Fruit fly (Drosophila melanogaster) Kc167 (cell line): ENCODE data around the gene P58IPK.
A peak's percentile ranks its signal among the peaks of the same experiment; 100 is the strongest.

Source experiments
- Myc ChIP-seq: fragments of >200 bp; optimal IDR thresholded peaks from 2 replicates; lab custom pipeline; 2017; ENCODE audit warnings: missing external identifiers
- Sin3A ChIP-seq: fragments of >200 bp; optimal IDR thresholded peaks from 2 replicates; lab custom pipeline; 2018; ENCODE audit warnings: missing external identifiers
- h ChIP-seq: fragments of >200 bp; optimal IDR thresholded peaks from 3 replicates; lab custom pipeline; 2018; ENCODE audit warnings: missing external identifiers
- insv ChIP-seq: fragments of >200 bp; optimal IDR thresholded peaks from 3 replicates; lab custom pipeline; 2018; ENCODE audit warnings: missing external identifiers
- psq ChIP-seq: fragments of >200 bp; optimal IDR thresholded peaks from 2 replicates; lab custom pipeline; 2017; ENCODE audit warnings: missing external identifiers
- ttk ChIP-seq: sonication (Bioruptor generic); optimal IDR thresholded peaks from 2 replicates; lab custom pipeline; 2017; ENCODE audit warnings: missing external identifiers

P58IPK gene

DNA sequence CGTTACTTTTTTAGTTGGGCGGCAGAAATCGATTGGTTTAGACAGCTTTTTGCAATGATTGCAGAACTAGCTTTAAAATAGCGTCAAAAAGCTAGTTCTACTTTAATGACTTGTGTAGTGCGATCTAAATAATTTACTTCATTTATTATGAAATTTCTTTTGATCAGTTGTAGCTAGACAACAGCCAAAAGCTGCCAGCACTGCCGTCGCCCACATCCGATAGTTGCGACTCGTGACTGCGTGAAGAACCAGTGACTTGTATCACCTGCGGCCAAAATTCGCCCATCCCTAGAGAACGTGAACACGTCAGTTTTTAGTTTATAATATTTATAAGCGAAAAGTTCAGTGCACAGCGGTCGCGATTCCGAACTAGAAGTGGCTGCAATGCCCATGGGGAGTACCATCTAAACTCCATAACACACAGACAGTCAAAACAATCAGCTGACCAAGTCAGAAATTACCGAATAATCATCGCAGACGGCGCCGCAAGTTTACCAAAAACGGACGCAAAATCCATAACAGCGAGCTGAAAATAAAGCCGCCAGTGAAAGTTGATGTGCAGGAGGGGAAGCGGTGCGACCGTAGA lies at the start of gene P58IPK:
Gene P58IPK (plus strand): TSS at position 280 of the 586 bp plus-strand sequence.
- no peak for TF ChIP-seq h (lab: Kevin White, UChicago)
- no peak for TF ChIP-seq Sin3A (lab: Kevin White, UChicago)
- no peak for TF ChIP-seq psq
- TF ChIP-seq insv (lab: Kevin White, UChicago) = no peak

DNA sequence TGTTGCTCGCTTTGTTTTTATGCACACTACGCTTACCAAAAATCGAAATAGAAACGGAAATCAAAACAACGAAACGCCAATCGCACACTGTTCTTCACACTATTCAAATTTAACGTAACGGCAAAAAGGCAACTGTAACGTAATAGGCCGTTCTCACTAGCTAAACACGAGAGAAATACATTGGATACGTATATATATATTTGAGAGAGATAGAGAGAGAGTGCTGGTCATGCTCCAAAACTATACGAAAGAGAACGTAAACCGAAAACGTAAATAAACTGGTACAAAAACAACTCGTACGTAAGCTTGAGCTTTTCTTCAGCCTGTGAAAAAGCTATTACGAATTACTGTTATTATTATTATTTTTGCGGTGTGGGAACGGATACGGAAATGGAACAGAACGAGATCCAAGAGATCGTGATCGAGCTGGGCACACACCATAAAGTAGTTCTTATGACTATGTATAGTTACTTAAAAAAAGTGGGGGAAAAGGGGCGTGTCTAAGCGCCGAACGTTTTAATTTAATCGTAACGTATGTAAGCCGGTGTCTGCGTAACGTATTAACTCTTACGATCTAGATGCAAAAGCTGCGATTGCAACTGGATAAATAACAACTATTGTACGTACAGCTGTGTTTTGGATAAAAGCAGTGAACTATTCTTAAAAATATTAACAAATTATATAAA lies 43.1 kb upstream of the P58IPK start:
- TF ChIP-seq h (lab: Kevin White, UChicago) (no peak), insv (lab: Kevin White, UChicago) (no peak), psq (no peak), Sin3A (lab: Kevin White, UChicago) (no peak), ttk (lab: Kevin White, UChicago) (no peak), Myc (lab: Kevin White, UChicago) (no peak)

- TF ChIP-seq psq (no peak), insv (lab: Kevin White, UChicago) (no peak), Sin3A (lab: Kevin White, UChicago) (no peak), h (lab: Kevin White, UChicago) (no peak), ttk (lab: Kevin White, UChicago) (no peak), Myc (lab: Kevin White, UChicago) (no peak)
These were observed 39.8 kb upstream of the P58IPK start for dm6 chr3R:9546808-9547381.

dm6 chr3R:9548769-9549168 lies 38.0 kb upstream of the P58IPK start:
- no peak for TF ChIP-seq ttk (lab: Kevin White, UChicago)
- no peak for TF ChIP-seq Myc (lab: Kevin White, UChicago)
- no peak for TF ChIP-seq insv (lab: Kevin White, UChicago)
- TF ChIP-seq Sin3A (lab: Kevin White, UChicago) = no peak
- no peak for TF ChIP-seq h (lab: Kevin White, UChicago)
- TF ChIP-seq psq = no peak

- TF ChIP-seq h (lab: Kevin White, UChicago) (no peak), Myc (lab: Kevin White, UChicago) (no peak), Sin3A (lab: Kevin White, UChicago) (no peak), insv (lab: Kevin White, UChicago) (no peak), ttk (lab: Kevin White, UChicago) (no peak), psq (no peak)
These were observed 36.3 kb upstream of the P58IPK start for dm6 chr3R:9550265-9551012.

DNA sequence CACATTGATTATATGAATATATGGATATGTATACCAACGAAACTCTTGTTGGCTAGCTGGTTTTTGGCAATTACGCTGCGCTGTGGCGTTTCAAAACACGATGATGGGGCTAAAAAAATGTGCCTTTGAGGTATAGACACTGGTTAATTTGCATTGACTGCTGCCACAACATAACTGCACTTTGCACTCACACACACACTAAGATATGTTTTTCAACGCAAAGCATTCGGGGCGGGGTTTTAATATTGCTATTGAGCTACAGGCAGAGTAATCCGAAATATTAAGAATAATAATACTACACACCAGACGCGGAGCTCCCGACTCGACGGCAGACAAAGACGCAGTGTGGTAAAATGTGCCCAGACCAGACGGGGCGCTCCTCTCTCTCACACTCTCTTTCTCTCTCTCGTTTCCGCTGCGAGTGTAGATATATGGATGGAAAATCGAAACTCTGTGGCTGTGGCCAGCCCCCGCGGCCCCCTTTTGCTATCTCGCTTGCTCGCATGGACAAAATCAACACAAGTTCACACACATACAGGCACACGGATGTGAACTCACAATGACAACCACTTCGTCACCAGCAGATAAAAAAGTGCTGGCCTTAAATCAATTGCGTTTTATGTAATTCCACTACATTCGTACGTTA lies 35.6 kb upstream of the P58IPK start:
- no peak for TF ChIP-seq ttk (lab: Kevin White, UChicago)
- TF ChIP-seq insv (lab: Kevin White, UChicago) = peak; percentile 82

DNA sequence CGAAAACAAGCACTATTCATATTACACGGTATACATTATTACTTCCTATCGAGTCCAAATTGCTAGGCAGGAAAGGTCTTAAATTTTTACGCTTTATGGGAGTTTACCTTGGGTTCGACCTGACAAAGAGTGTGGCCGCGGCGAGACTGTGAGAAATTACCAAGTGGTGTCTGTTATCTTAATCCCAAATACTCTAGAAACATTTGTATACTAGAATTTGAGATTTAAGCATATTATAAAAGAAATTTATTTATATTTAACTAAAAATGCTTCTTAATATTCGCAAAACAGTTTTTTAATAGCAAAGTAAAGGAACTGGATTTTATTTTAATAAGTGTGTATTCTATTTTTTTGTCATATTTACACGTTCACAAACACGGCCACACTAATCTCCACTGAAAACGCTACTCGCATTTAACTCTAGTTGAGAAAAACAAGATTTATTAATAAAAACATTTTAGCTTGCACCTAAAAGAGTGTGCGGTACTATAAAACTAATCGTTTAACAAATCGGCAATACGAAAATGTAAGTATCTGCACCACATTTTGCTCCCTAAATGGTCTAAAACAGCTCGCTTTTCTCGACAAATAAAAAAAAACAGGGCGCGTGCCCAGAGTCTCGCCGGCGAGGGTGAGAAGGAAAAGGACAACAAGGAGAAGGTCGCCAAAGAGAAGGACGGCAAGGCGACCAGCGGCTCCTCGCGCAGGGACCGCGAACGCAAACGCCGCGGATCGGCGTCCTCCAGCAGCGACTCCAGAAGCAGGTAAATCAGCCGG lies 34.9 kb upstream of the P58IPK start, which contains the start of the genes mura and RnpS1:
Gene mura (minus strand): TSS at position 148 of the 777 bp plus-strand sequence.
Gene RnpS1 (plus strand): TSS at position 376 of the 777 bp plus-strand sequence.
- no peak for TF ChIP-seq insv (lab: Kevin White, UChicago)
- no peak for TF ChIP-seq ttk (lab: Kevin White, UChicago)
- TF ChIP-seq Myc (lab: Kevin White, UChicago) = no peak

DNA sequence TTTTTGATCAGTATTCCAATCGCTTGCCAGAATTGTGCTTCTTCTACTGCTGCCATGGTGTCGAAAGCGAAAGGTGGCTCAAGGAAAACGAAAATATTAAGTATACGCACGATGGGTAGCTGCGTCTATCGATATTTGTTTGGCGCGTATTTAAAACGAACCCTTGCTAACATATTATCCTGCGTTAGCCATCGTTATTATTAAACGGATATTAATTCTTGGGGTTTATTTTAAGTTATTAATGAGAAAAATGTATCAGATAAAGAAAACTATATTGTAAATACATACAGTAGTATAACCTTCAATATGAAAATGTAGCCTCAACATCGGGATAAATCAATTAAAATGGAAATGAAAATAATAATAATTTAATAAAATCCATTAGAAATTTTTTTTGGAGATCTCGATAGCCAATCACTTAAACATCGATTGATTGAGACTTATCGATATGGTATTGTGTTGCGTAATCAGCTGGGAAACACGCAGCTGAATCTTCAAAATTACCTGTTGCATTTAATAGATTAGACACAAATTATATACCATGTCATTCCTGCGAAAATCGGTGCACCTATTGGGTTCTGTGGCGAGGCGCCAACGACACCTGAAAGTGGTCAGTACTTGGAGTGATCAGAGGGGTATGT lies 31.3 kb upstream of the P58IPK start, which contains the start of the genes CG9386 and BckdhA:
Gene CG9386 (minus strand): TSS at position 75 of the 641 bp plus-strand sequence.
Gene BckdhA (plus strand): TSS at position 452 of the 641 bp plus-strand sequence.
- TF ChIP-seq insv (lab: Kevin White, UChicago) (no peak), Sin3A (lab: Kevin White, UChicago) (no peak), psq (no peak), h (lab: Kevin White, UChicago) (no peak), ttk (lab: Kevin White, UChicago) (no peak), Myc (lab: Kevin White, UChicago) (no peak)

DNA sequence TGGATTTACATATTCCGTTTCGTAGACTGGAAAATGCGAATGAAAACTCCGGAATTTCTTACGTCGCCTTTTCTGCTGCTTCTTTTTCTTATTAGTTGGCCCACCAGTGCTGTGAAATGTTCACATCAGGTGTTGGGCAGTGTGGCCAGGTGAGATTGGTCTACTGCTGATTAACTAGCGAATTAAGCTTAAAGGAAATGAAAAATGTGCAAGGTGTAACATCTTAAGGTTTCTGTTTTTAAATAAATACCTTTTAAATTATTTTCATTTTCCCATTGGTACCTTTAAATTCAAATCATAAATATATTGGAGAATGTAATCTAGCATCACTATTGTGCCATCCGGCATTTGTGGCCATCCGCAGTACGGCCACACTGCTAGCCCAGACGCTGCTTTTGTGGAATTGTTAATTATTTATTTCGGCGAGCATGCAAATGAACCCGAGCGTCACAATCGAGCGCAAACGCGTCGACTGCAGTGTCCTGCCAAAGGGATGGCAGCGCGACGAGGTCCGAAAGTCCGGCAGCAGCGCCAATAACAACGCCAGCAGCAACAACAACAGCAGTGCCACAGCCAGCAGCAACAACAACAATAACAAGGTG lies 27.2 kb upstream of the P58IPK start, which contains the start of the genes AP-1mu and MBD-like:
Gene AP-1mu (minus strand): TSS at position 113 of the 602 bp plus-strand sequence.
Gene MBD-like (plus strand): TSS at position 348 of the 602 bp plus-strand sequence.
- no peak for TF ChIP-seq Sin3A (lab: Kevin White, UChicago)
- TF ChIP-seq h (lab: Kevin White, UChicago) = no peak
- TF ChIP-seq psq = no peak
- TF ChIP-seq ttk (lab: Kevin White, UChicago) = no peak
- TF ChIP-seq Myc (lab: Kevin White, UChicago) = no peak
- TF ChIP-seq insv (lab: Kevin White, UChicago) = no peak
